Worm (Caenorhabditis elegans) whole organism, L2 larva: ENCODE results near the gene C14B9.10.

ENCODE experiments used
- ceh-16 ChIP-seq: fragments of 150-350 bp; optimal IDR thresholded peaks from 2 replicates; lab custom pipeline; 2014; ENCODE audit warnings: missing biosample characterization, missing genetic modification characterization
- elt-1 ChIP-seq: fragments of 150-350 bp; optimal IDR thresholded peaks from 2 replicates; lab custom pipeline; 2014; ENCODE audit warnings: missing biosample characterization, missing genetic modification characterization
- nhr-12 ChIP-seq: fragments of 150-350 bp; optimal IDR thresholded peaks from 2 replicates; lab custom pipeline; 2014; ENCODE audit warnings: missing biosample characterization, missing genetic modification characterization
- nhr-237 ChIP-seq: fragments of 150-350 bp; optimal IDR thresholded peaks from 2 replicates; lab custom pipeline; 2014; ENCODE audit warnings: missing biosample characterization, missing genetic modification characterization
- sma-3 ChIP-seq: sonication (generic microtip); optimal IDR thresholded peaks from 2 replicates; lab custom pipeline; 2016; ENCODE audit warnings: missing genetic modification reagents, missing genetic modification characterization, missing compliant biosample characterization
- unc-55 ChIP-seq: fragments of 150-350 bp; sonication (generic microtip); optimal IDR thresholded peaks from 3 replicates; lab custom pipeline; 2014; ENCODE audit warnings: missing biosample characterization, missing genetic modification reagents, missing genetic modification characterization
- unc-62 ChIP-seq: fragments of 150-350 bp; optimal IDR thresholded peaks from 2 replicates; lab custom pipeline; 2014; ENCODE audit warnings: missing biosample characterization, missing genetic modification reagents, missing genetic modification characterization

DNA sequence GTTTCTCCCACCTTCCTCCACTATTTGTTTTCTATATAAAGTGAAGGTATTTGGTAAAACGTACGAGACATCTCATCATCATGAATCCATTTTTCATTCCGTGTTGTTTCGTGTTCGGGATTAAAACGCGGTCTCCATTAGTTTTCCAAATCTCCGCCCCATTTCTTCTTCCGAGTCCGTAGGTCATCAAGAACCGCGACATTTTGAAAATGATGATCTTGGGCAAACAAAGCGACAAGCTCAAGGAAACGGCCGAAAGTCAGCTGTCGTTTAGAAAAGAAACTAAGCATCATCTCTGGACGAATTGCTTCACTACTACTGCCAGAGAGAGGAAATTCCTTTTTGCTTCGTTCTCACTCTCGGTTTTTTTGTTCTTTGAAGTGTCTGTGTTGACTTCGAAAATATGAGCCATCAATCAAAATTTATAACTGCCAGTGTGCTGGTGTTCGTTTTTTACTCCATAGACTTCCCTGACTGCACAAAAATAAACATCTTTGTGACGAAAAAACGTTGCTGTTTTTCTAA is 42.0 kb downstream of the C14B9.10 start:
- TF ChIP-seq sma-3 (GFP tag; lab: Kevin White, UChicago) (no peak), unc-55 (GFP tag; lab: Kevin White, UChicago) (no peak), nhr-237 (no peak), nhr-12 (no peak), ceh-16 (no peak), elt-1 (no peak), unc-62 (GFP tag; lab: Kevin White, UChicago) (no peak)
